Worm (Caenorhabditis elegans) whole organism, early embryonic: ENCODE measurements around the gene Y53G8AM.8.

Experiments
- B0310.2 ChIP-seq: sonication (generic microtip); optimal IDR thresholded peaks from 2 replicates; lab custom pipeline; 2016; ENCODE audit warnings: mild to moderate bottlenecking, missing genetic modification characterization, missing compliant biosample characterization
- F13C5.2 ChIP-seq: sonication (generic microtip); optimal IDR thresholded peaks from 2 replicates; lab custom pipeline; 2017; ENCODE audit warnings: mild to moderate bottlenecking, missing genetic modification characterization, inconsistent platforms, missing compliant biosample characterization
- aly-1 ChIP-seq: sonication (generic microtip); optimal IDR thresholded peaks from 2 replicates; lab custom pipeline; 2016; ENCODE audit warnings: missing genetic modification characterization, missing compliant biosample characterization
- ama-1 ChIP-seq: fragments of 150-350 bp; optimal IDR thresholded peaks from 2 replicates; lab custom pipeline; 2014
- ceh-36 ChIP-seq: sonication (generic microtip); optimal IDR thresholded peaks from 2 replicates; lab custom pipeline; 2016; ENCODE audit warnings: missing genetic modification characterization, inconsistent platforms, missing compliant biosample characterization
- hmg-4 ChIP-seq: fragments of 200-800 bp; sonication (Bioruptor generic); optimal IDR thresholded peaks from 2 replicates; lab custom pipeline; 2018; ENCODE audit warnings: mild to moderate bottlenecking, missing genetic modification characterization, missing compliant biosample characterization
- hnd-1 ChIP-seq: sonication (generic microtip); optimal IDR thresholded peaks from 2 replicates; lab custom pipeline; 2016; ENCODE audit warnings: missing genetic modification characterization, missing compliant biosample characterization
- pes-1 ChIP-seq: fragments of 200-800 bp; sonication (Bioruptor generic); IDR thresholded peaks from 2 replicates; pipeline ENCODE4 v1.3.6; 2022; ENCODE audit warnings: missing genetic modification reagents, missing genetic modification characterization, missing compliant biosample characterization
- scrt-1 ChIP-seq: fragments of 200-800 bp; sonication (Bioruptor generic); IDR thresholded peaks from 2 replicates; pipeline ENCODE4 v1.3.6; 2022; ENCODE audit warnings: missing genetic modification characterization, missing compliant biosample characterization
- sea-1 ChIP-seq: fragments of 200-800 bp; sonication (Bioruptor generic); conservative IDR thresholded peaks from 2 replicates; pipeline ENCODE4 v1.3.6; 2022; ENCODE audit warnings: missing genetic modification characterization, missing compliant biosample characterization
- tbx-11 ChIP-seq: fragments of 200-800 bp; sonication (Bioruptor generic); IDR thresholded peaks from 2 replicates; pipeline ENCODE4 v1.3.6; 2022; ENCODE audit warnings: missing genetic modification characterization, missing compliant biosample characterization

DNA sequence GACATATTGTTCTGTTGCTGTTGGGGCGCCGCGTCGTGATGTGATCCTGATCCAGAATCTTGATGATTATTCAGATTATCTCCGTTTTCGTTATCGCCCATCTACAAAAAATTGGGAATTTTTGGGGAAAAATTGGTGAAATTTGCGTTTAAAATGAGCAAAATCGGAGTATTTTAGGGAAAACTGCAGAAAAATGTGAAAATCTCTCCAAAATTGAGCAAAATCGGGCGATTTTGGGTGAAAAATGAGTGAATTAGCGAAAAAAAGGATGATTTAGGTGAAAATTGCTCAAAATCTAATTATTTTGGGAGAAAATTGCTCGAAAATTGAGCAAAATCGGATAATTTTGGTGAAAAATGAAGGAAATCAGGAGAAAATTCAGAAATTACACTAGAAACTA lies 42.6 kb upstream of the Y53G8AM.8 start, which contains the start of gene Y53G8AR.9:
- TF ChIP-seq ceh-36 (tag; lab: Kevin White, UChicago) (no peak), ama-1 (lab: Kevin White, UChicago) (no peak), F13C5.2 (tag; lab: Kevin White, UChicago) (no peak), hnd-1 (tag; lab: Kevin White, UChicago) (no peak), B0310.2 (no peak), aly-1 (tag; lab: Kevin White, UChicago) (no peak), tbx-11 (GFP tag; lab: Robert Waterston, UW) (no peak), sea-1 (GFP tag; lab: Robert Waterston, UW) (no peak), hmg-4 (GFP tag; lab: Kevin White, UChicago) (no peak), pes-1 (GFP tag; lab: Robert Waterston, UW) (no peak), scrt-1 (GFP tag; lab: Robert Waterston, UW) (no peak)
